Worm (Caenorhabditis elegans): ENCODE data around the gene fmil-1.

The fmil-1 gene

ce11 chrIV:3645487-3645886 is 23.0 kb downstream of the fmil-1 start (continued):
- 0 out of 2 replicates have a peak, but pooled peaks have one; percentile 44 for TF ChIP-seq snpc-1.2 (GFP tag; IDR thresholded peaks at IDR 0.05)
- no peak for TF ChIP-seq madf-9 (GFP tag; conservative IDR thresholded peaks at IDR 0.05)
- no peak for TF ChIP-seq nhr-28 (tag; optimal IDR thresholded peaks at IDR 0.05)
- peak; percentile 89 for TF ChIP-seq set-16 (GFP tag; IDR thresholded peaks at IDR 0.05)
- TF ChIP-seq ama-1 (optimal IDR thresholded peaks at IDR 0.05) = no peak
- TF ChIP-seq zag-1 (tag; optimal IDR thresholded peaks at IDR 0.05) = no peak

- TF ChIP-seq mdl-1 (tag; optimal IDR thresholded peaks at IDR 0.05) (no peak), skn-1 (tag; optimal IDR thresholded peaks at IDR 0.05) (no peak), mep-1 (tag; optimal IDR thresholded peaks at IDR 0.05) (peak; percentile 63), hlh-11 (tag; optimal IDR thresholded peaks at IDR 0.05) (peak; percentile 9), fkh-10 (GFP tag; optimal IDR thresholded peaks at IDR 0.05) (no peak), nhr-25 (tag; optimal IDR thresholded peaks at IDR 0.05; ENCODE audit: borderline replicate concordance, insufficient read depth) (no peak), T20F7.1 (GFP tag; optimal IDR thresholded peaks at IDR 0.05) (peak; percentile 50), nhr-11 (tag; optimal IDR thresholded peaks at IDR 0.05) (no peak), hmg-1.1 (GFP tag; IDR thresholded peaks at IDR 0.05) (no peak), egl-27 (tag; optimal IDR thresholded peaks at IDR 0.05) (no peak), daf-16 (GFP tag; optimal IDR thresholded peaks at IDR 0.05) (peak in 1 of 2 experiments; percentile 50), daf-16 (tag; optimal IDR thresholded peaks at IDR 0.05) (peak; percentile 51), nhr-6 (tag; optimal IDR thresholded peaks at IDR 0.05) (no peak), rbr-2 (tag; optimal IDR thresholded peaks at IDR 0.05) (no peak), php-3 (GFP tag; IDR thresholded peaks at IDR 0.05) (no peak), unc-62 (GFP tag; optimal IDR thresholded peaks at IDR 0.05 in 1 of 2) (no peak), unc-62 (tag; optimal IDR thresholded peaks at IDR 0.05) (no peak), nhr-10 (tag; optimal IDR thresholded peaks at IDR 0.05) (no peak), zfp-3 (GFP tag; conservative IDR thresholded peaks at IDR 0.05) (peak; percentile 66; the same call in 1 of the 2 replicates), zip-2 (tag; optimal IDR thresholded peaks at IDR 0.05) (no peak), hlh-30 (tag; optimal IDR thresholded peaks at IDR 0.05; ENCODE audit: insufficient read depth) (no peak), F37D6.2 (tag; optimal IDR thresholded peaks at IDR 0.05) (no peak), mdt-29 (GFP tag; IDR thresholded peaks at IDR 0.05) (peak; percentile 39; the same call in 1 of the 2 replicates), tra-1 (GFP tag; IDR thresholded peaks at IDR 0.05) (0 out of 2 replicates have a peak, but pooled peaks have one; percentile 6), nhr-111 (GFP tag; optimal IDR thresholded peaks at IDR 0.05) (no peak), cey-2 (tag; optimal IDR thresholded peaks at IDR 0.05; ENCODE audit: borderline replicate concordance, insufficient read depth) (no peak), set-16 (GFP tag; IDR thresholded peaks at IDR 0.05) (no peak), T26A8.4 (GFP tag; IDR thresholded peaks at IDR 0.05) (0 out of 2 replicates have a peak, but pooled peaks have one; percentile 58), lsy-2 (tag; optimal IDR thresholded peaks at IDR 0.05) (peak in 1 of 2 experiments; percentile 52), dve-1 (tag; optimal IDR thresholded peaks at IDR 0.05; ENCODE audit: insufficient read depth) (no peak), sdz-12 (GFP tag; optimal IDR thresholded peaks at IDR 0.05) (no peak), nhr-102 (tag; optimal IDR thresholded peaks at IDR 0.05) (peak; percentile 12), aha-1 (tag) (peak; percentile 85), egl-43 (GFP tag; IDR thresholded peaks at IDR 0.05) (no peak), daf-19 (GFP tag; conservative IDR thresholded peaks at IDR 0.05) (no peak), attf-4 (tag; optimal IDR thresholded peaks at IDR 0.05) (no peak), fos-1 (tag; optimal IDR thresholded peaks at IDR 0.05) (no peak)
Observed at ce11 chrIV:3644863-3645378, 23.6 kb downstream of the fmil-1 start.
